Fruit fly (Drosophila melanogaster) whole organism, embryonic: ENCODE data around the gene CG14022.

Experiments used
- CG10543 ChIP-seq: fragments of 200-800 bp; sonication (Bioruptor generic); optimal IDR thresholded peaks from 3 replicates; lab custom pipeline; 2017; ENCODE audit warnings: missing biosample characterization, mild to moderate bottlenecking, missing genetic modification characterization, moderate library complexity
- CG1603 ChIP-seq: fragments of 200-800 bp; sonication (Bioruptor generic); optimal IDR thresholded peaks from 2 replicates; lab custom pipeline; 2019; ENCODE audit warnings: missing biosample characterization, mild to moderate bottlenecking, missing genetic modification characterization, moderate library complexity
- CG4854 ChIP-seq: fragments of 200-800 bp; sonication (Bioruptor generic); optimal IDR thresholded peaks from 2 replicates; lab custom pipeline; 2016; ENCODE audit warnings: missing biosample characterization, missing genetic modification characterization, inconsistent platforms
- CG8478 ChIP-seq: fragments of >200 bp; optimal IDR thresholded peaks from 2 replicates; lab custom pipeline; 2018
- Dfd ChIP-seq, 2 experiments: fragments of >200 bp; optimal IDR thresholded peaks; 2 replicates each; lab custom pipeline; 2017; ENCODE audit warnings: missing biosample characterization in 2 of 2, missing genetic modification characterization in 2 of 2
- Hmx ChIP-seq: fragments of 200-800 bp; sonication (Bioruptor generic); optimal IDR thresholded peaks from 2 replicates; lab custom pipeline; 2016; ENCODE audit warnings: missing biosample characterization, missing genetic modification characterization
- ato ChIP-seq: fragments of 200-800 bp; sonication (Bioruptor generic); IDR thresholded peaks from 2 replicates; pipeline ENCODE4 v1.3.6; 2022; ENCODE audit warnings: missing biosample characterization, missing genetic modification characterization; ENCODE audit not compliant: partially characterized antibody
- bcd ChIP-seq: fragments of 200-800 bp; sonication (Bioruptor generic); optimal IDR thresholded peaks from 2 replicates; lab custom pipeline; 2017; ENCODE audit warnings: missing biosample characterization, mild to moderate bottlenecking, missing genetic modification characterization
- bsh ChIP-seq, 2 experiments: fragments of 200-800 bp; sonication (Bioruptor generic); optimal IDR thresholded peaks; 2 replicates each; lab custom pipeline; 2017 to 2018; ENCODE audit warnings: mild to moderate bottlenecking in 2 of 2, missing biosample characterization in 2 of 2, missing genetic modification characterization in 2 of 2, moderate library complexity in 1 of 2
- ssp ChIP-seq: fragments of 200-800 bp; sonication (Bioruptor generic); IDR thresholded peaks from 2 replicates; pipeline ENCODE4 v1.3.6; 2022; ENCODE audit warnings: missing biosample characterization, missing genetic modification characterization
- usp ChIP-seq: fragments of >200 bp; optimal IDR thresholded peaks from 2 replicates; lab custom pipeline; 2017; ENCODE audit warnings: missing biosample characterization, missing genetic modification characterization
- wek ChIP-seq: fragments of 200-800 bp; sonication (Bioruptor generic); optimal IDR thresholded peaks from 3 replicates; lab custom pipeline; 2018; ENCODE audit warnings: missing biosample characterization, mild to moderate bottlenecking, missing genetic modification characterization, moderate library complexity

- TF ChIP-seq Dfd (GFP tag; optimal IDR thresholded peaks at IDR 0.05; lab: Kevin White, UChicago) (no peak), CG1603 (tag; lab: Kevin White, UChicago) (no peak), ato (GFP tag; lab: Robert Waterston, UW) (no peak), usp (GFP tag; lab: Kevin White, UChicago) (no peak), ssp (GFP tag; lab: Robert Waterston, UW) (no peak), bsh (GFP tag; optimal IDR thresholded peaks at IDR 0.05; lab: Kevin White, UChicago) (no peak), Hmx (GFP tag; lab: Kevin White, UChicago) (no peak), wek (GFP tag; lab: Kevin White, UChicago) (no peak), bcd (GFP tag; lab: Kevin White, UChicago) (no peak), CG4854 (GFP tag; lab: Kevin White, UChicago) (no peak), CG8478 (lab: Kevin White, UChicago) (peak; percentile 60), CG10543 (GFP tag; lab: Kevin White, UChicago) (no peak)
Measured at dm6 chr2L:5291869-5292642, 36.6 kb downstream of the CG14022 start.
